Worm (Caenorhabditis elegans) whole organism, early embryonic: ENCODE results near the gene ctsa-1.2.

Experiments
- B0310.2 ChIP-seq: sonication (generic microtip); optimal IDR thresholded peaks from 2 replicates; lab custom pipeline; 2016; ENCODE audit warnings: mild to moderate bottlenecking, missing genetic modification characterization, missing compliant biosample characterization
- F13C5.2 ChIP-seq: sonication (generic microtip); optimal IDR thresholded peaks from 2 replicates; lab custom pipeline; 2017; ENCODE audit warnings: mild to moderate bottlenecking, missing genetic modification characterization, inconsistent platforms, missing compliant biosample characterization
- ama-1 ChIP-seq: fragments of 150-350 bp; optimal IDR thresholded peaks from 2 replicates; lab custom pipeline; 2014
- ceh-13 ChIP-seq: fragments of 200-800 bp; sonication (Bioruptor generic); optimal IDR thresholded peaks from 2 replicates; lab custom pipeline; 2018; ENCODE audit warnings: mild to moderate bottlenecking, missing genetic modification characterization, missing compliant biosample characterization
- ets-7 ChIP-seq: sonication (generic microtip); optimal IDR thresholded peaks from 2 replicates; lab custom pipeline; 2016; ENCODE audit warnings: missing genotype, missing genetic modification characterization, missing compliant biosample characterization
- flt-1 ChIP-seq: fragments of 200-800 bp; sonication (Bioruptor generic); IDR thresholded peaks from 2 replicates; pipeline ENCODE4 v1.3.6; 2022; ENCODE audit warnings: missing genetic modification characterization, missing compliant biosample characterization
- hmbx-1 ChIP-seq: sonication (generic microtip); optimal IDR thresholded peaks from 2 replicates; lab custom pipeline; 2016; ENCODE audit warnings: mild to moderate bottlenecking, missing genetic modification characterization, missing compliant biosample characterization
- hmg-4 ChIP-seq: fragments of 200-800 bp; sonication (Bioruptor generic); optimal IDR thresholded peaks from 2 replicates; lab custom pipeline; 2018; ENCODE audit warnings: mild to moderate bottlenecking, missing genetic modification characterization, missing compliant biosample characterization
- hnd-1 ChIP-seq: sonication (generic microtip); optimal IDR thresholded peaks from 2 replicates; lab custom pipeline; 2016; ENCODE audit warnings: missing genetic modification characterization, missing compliant biosample characterization
- pes-1 ChIP-seq: fragments of 200-800 bp; sonication (Bioruptor generic); IDR thresholded peaks from 2 replicates; pipeline ENCODE4 v1.3.6; 2022; ENCODE audit warnings: missing genetic modification reagents, missing genetic modification characterization, missing compliant biosample characterization
- sea-1 ChIP-seq: fragments of 200-800 bp; sonication (Bioruptor generic); conservative IDR thresholded peaks from 2 replicates; pipeline ENCODE4 v1.3.6; 2022; ENCODE audit warnings: missing genetic modification characterization, missing compliant biosample characterization
- tbx-37 ChIP-seq: fragments of 200-800 bp; sonication (Bioruptor generic); conservative IDR thresholded peaks from 2 replicates; pipeline ENCODE4 v1.3.6; 2022; ENCODE audit warnings: missing genetic modification reagents, missing genetic modification characterization, missing compliant biosample characterization
- tra-4 ChIP-seq: sonication (generic microtip); optimal IDR thresholded peaks from 2 replicates; lab custom pipeline; 2017; ENCODE audit warnings: missing genetic modification characterization, missing compliant biosample characterization

DNA sequence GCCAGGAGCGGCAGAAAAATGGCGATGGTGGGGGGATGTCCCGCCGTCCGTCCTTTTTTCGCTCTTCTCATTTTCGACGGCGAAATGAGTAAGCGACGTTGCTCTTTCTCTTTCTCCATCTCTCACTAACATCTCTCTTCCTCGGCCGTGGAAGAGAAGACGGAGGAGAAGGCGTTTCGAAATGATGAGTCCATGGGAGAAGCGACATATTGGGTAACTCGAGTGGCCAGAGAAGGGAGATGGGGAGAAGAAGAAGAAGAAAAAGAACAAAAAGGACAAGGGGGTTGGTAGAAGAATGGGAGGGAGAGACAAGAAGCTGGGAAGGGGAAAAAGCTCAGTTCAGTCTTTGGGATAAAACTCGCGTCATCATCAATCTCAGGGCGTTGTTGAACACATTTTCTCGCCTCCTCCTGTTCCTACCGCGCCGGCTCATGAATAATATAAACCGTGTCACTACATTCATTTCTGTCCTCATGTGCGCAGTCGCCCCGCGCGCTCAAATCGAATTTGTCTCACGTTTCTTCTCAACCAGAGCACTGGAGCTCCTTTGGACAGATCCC is 12.5 kb downstream of the ctsa-1.2 start:
- TF ChIP-seq flt-1 (GFP tag; lab: Robert Waterston, UW) (no peak), tra-4 (tag; lab: Kevin White, UChicago) (no peak), hnd-1 (tag; lab: Kevin White, UChicago) (no peak), ets-7 (tag; lab: Kevin White, UChicago) (no peak), hmbx-1 (tag; lab: Kevin White, UChicago) (no peak), hmg-4 (GFP tag; lab: Kevin White, UChicago) (no peak), ama-1 (lab: Kevin White, UChicago) (no peak), sea-1 (no peak), tbx-37 (GFP tag; lab: Robert Waterston, UW) (no peak), pes-1 (GFP tag; lab: Robert Waterston, UW) (no peak), F13C5.2 (tag; lab: Kevin White, UChicago) (no peak), ceh-13 (GFP tag; lab: Kevin White, UChicago) (no peak), B0310.2 (no peak)
